Fruit fly (Drosophila melanogaster): ENCODE data around the gene rec.

rec gene

dm6 chr3R:15792427-15792826 is 40.0 kb downstream of the rec start, which contains the start of gene Acyp2:
TSS of gene Acyp2 (plus strand) at chr3R:15792688.
- TF ChIP-seq Hr96 (GFP tag; optimal IDR thresholded peaks at IDR 0.05) (no peak), pad (GFP tag; optimal IDR thresholded peaks at IDR 0.05) (peak; percentile 6), CG1620 (GFP tag; optimal IDR thresholded peaks at IDR 0.05) (peak; percentile 33), ovo (GFP tag; optimal IDR thresholded peaks at IDR 0.05) (peak; percentile 60), CG7101 (tag; optimal IDR thresholded peaks at IDR 0.05) (no peak), toe (GFP tag; optimal IDR thresholded peaks at IDR 0.05) (peak; percentile 67), cic (GFP tag; optimal IDR thresholded peaks at IDR 0.05) (no peak), Mnt (GFP tag; optimal IDR thresholded peaks at IDR 0.05) (peak; percentile 37), Clk (GFP tag; optimal IDR thresholded peaks at IDR 0.05) (no peak), bab1 (GFP tag; optimal IDR thresholded peaks at IDR 0.05) (peak; percentile 17), tj (GFP tag; optimal IDR thresholded peaks at IDR 0.05) (no peak), cnc (optimal IDR thresholded peaks at IDR 0.05) (no peak)

- TF ChIP-seq kay (GFP tag; ENCODE audit: borderline replicate concordance) (no peak), Mnt (GFP tag; optimal IDR thresholded peaks at IDR 0.05) (no peak), bab1 (GFP tag; optimal IDR thresholded peaks at IDR 0.05) (no peak), CG7045 (GFP tag; optimal IDR thresholded peaks at IDR 0.05) (no peak), pad (GFP tag; optimal IDR thresholded peaks at IDR 0.05) (no peak), cnc (optimal IDR thresholded peaks at IDR 0.05) (no peak), cic (GFP tag; optimal IDR thresholded peaks at IDR 0.05) (no peak), CG33017 (tag; optimal IDR thresholded peaks at IDR 0.05) (no peak), ovo (GFP tag; optimal IDR thresholded peaks at IDR 0.05) (no peak), CG1620 (GFP tag; optimal IDR thresholded peaks at IDR 0.05) (no peak), Crg-1 (GFP tag; optimal IDR thresholded peaks at IDR 0.05) (no peak), CG14711 (tag; optimal IDR thresholded peaks at IDR 0.05) (no peak)
Observed at dm6 chr3R:15788221-15788620, 44.2 kb downstream of the rec start, which contains the start of gene Uros2. TSS of gene Uros2 (plus strand) at chr3R:15788521.

DNA sequence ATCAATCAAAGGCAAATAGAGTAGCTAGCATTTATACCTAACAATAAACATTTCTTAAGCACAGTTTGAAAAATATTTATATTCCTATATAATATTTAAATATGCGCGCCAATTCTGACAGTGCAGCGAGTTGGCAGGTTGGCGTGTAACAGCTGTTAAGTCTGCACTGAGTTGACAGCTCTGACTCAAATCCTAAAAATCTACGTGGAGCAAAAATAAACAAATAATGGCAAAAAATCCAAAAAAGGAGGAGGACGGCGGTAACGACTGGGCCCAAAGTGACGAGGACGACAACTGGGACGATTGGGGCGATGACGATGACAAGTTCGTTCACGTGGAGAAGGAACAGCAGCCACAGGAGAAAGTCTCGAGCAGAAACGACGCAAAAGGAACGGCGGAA is 45.9 kb downstream of the rec start, which contains the start of gene CG9590:
TSS of gene CG9590 (plus strand) at position 166 of the 400 bp plus-strand sequence.
- TF ChIP-seq Hr96 (GFP tag; optimal IDR thresholded peaks at IDR 0.05), result no peak
- peak; percentile 0 for TF ChIP-seq bab1 (GFP tag; optimal IDR thresholded peaks at IDR 0.05)
- no peak for TF ChIP-seq kay (GFP tag; ENCODE audit: borderline replicate concordance)
- no peak for TF ChIP-seq ovo (GFP tag; optimal IDR thresholded peaks at IDR 0.05)

DNA sequence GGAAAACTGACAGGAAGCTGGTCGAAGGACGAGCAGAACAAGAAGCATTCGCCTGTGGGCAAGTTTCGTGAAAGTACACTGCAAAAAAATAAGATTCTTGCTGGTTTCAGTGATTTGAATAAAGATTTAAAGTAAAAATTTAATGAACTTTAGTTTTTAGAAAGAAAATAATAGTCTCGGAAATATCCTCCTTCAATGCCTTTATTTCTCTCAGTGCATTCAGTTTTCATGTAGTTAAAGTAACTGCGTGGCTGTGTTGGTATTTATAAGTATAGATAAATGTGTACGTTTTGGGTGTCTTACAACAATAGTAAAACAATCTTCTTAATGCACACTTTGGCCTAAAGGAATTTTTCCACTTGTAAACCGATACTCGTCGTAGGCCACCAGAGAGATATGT is 48.1 kb downstream of the rec start:
- TF ChIP-seq Hr96 (GFP tag; optimal IDR thresholded peaks at IDR 0.05) (no peak), CG11617 (GFP tag; optimal IDR thresholded peaks at IDR 0.05) (no peak), cic (GFP tag; optimal IDR thresholded peaks at IDR 0.05) (no peak), pad (GFP tag; optimal IDR thresholded peaks at IDR 0.05) (no peak), CG14711 (tag; optimal IDR thresholded peaks at IDR 0.05) (no peak), CG7101 (tag; optimal IDR thresholded peaks at IDR 0.05) (no peak), ovo (GFP tag; optimal IDR thresholded peaks at IDR 0.05) (no peak), CG1620 (GFP tag; optimal IDR thresholded peaks at IDR 0.05) (no peak), CG5204 (GFP tag; optimal IDR thresholded peaks at IDR 0.05) (no peak), toe (GFP tag; optimal IDR thresholded peaks at IDR 0.05) (no peak), CG12768 (GFP tag; optimal IDR thresholded peaks at IDR 0.05) (no peak), CG33017 (tag; optimal IDR thresholded peaks at IDR 0.05) (no peak), Crg-1 (GFP tag; optimal IDR thresholded peaks at IDR 0.05) (no peak), bab1 (GFP tag; optimal IDR thresholded peaks at IDR 0.05) (no peak), cnc (optimal IDR thresholded peaks at IDR 0.05) (no peak)

DNA sequence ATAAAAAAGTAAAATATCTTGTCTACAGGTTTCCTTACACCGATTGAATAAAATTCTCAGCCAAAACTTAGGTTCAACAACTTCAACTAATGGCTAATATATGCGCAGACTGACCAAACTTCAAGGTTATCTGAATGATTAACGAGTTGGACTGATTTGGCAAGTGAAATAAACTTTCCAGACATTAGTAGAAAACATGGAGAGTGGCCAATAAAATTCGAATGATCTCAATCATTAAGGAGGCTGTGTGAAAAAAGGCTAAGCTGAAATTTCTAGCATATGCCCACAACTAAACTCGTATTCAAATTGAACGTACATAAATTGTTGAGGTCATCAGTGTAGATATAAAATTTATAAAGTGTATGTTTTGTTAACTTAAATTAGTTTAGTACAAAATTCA is 52.9 kb downstream of the rec start, which contains the start of gene CG5614:
TSS of gene CG5614 (plus strand) at position 301 of the 400 bp plus-strand sequence.
- TF ChIP-seq cnc (optimal IDR thresholded peaks at IDR 0.05) (no peak), CG1620 (GFP tag; optimal IDR thresholded peaks at IDR 0.05) (no peak)

DNA sequence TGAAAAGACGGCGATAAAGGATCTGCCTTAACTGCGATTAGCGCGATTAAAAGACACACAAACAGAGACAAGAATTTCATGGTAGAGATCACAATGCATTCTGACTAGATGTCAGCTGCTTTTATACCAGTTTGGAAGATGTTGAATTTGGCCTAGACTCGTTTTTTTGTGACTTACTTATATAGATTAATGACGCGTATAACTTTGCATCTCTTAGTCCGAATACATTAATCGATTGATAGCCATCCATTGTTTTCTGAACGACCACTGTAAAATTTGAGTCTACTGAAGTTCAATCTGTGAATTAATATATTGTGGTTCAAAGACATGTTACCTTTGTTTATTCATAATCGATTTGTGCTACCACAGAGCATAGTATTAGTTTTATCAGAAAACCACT is 57.2 kb downstream of the rec start, which contains the start of gene CG45207:
TSS of gene CG45207 (minus strand) at position 101 of the 400 bp plus-strand sequence.
- TF ChIP-seq CG33017 (tag; optimal IDR thresholded peaks at IDR 0.05) (no peak), cic (GFP tag; optimal IDR thresholded peaks at IDR 0.05) (no peak), Mnt (GFP tag; optimal IDR thresholded peaks at IDR 0.05) (no peak), ovo (GFP tag; optimal IDR thresholded peaks at IDR 0.05) (no peak), CG7101 (tag; optimal IDR thresholded peaks at IDR 0.05) (no peak), toe (GFP tag; optimal IDR thresholded peaks at IDR 0.05) (no peak), CG1620 (GFP tag; optimal IDR thresholded peaks at IDR 0.05) (no peak), bab1 (GFP tag; optimal IDR thresholded peaks at IDR 0.05) (no peak), CG14711 (tag; optimal IDR thresholded peaks at IDR 0.05) (no peak), CG11617 (GFP tag; optimal IDR thresholded peaks at IDR 0.05) (no peak), CG7045 (GFP tag; optimal IDR thresholded peaks at IDR 0.05) (no peak)

DNA sequence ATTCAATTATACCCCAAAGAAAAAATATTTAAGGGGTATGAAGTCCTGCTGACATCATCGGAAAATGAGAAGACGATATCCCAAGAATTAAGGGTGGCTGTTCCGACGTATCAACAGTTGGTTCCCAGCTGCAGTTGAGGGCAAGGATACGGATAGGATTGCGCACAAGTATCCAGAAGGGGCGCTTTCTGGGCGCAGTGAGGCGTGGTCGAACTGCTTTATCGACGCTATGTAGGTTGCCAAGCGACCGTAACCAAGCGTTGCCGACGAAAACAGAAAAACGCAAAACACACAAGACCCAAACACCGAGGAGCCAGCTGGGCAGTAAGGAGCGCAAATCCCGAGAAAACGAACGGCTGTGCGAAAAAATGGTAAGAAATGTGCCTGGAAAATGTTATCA is 58.3 kb downstream of the rec start, which contains the start of gene Ttc26:
TSS of gene Ttc26 (plus strand) at position 289 of the 400 bp plus-strand sequence.
- TF ChIP-seq kay (GFP tag; ENCODE audit: borderline replicate concordance), result no peak
- TF ChIP-seq cic (GFP tag; optimal IDR thresholded peaks at IDR 0.05), result no peak
- no peak for TF ChIP-seq CG7101 (tag; optimal IDR thresholded peaks at IDR 0.05)
- TF ChIP-seq Hr96 (GFP tag; optimal IDR thresholded peaks at IDR 0.05), result no peak
- TF ChIP-seq CG1620 (GFP tag; optimal IDR thresholded peaks at IDR 0.05), result no peak
- TF ChIP-seq tj (GFP tag; optimal IDR thresholded peaks at IDR 0.05), result no peak
- TF ChIP-seq cnc (optimal IDR thresholded peaks at IDR 0.05), result no peak
- TF ChIP-seq ovo (GFP tag; optimal IDR thresholded peaks at IDR 0.05), result no peak
- no peak for TF ChIP-seq bab1 (GFP tag; optimal IDR thresholded peaks at IDR 0.05)
- no peak for TF ChIP-seq CG5204 (GFP tag; optimal IDR thresholded peaks at IDR 0.05)
- TF ChIP-seq CG33017 (tag; optimal IDR thresholded peaks at IDR 0.05), result no peak
- TF ChIP-seq pad (GFP tag; optimal IDR thresholded peaks at IDR 0.05), result no peak
- TF ChIP-seq CG14711 (tag; optimal IDR thresholded peaks at IDR 0.05), result no peak
- TF ChIP-seq toe (GFP tag; optimal IDR thresholded peaks at IDR 0.05), result no peak
- no peak for TF ChIP-seq CG7045 (GFP tag; optimal IDR thresholded peaks at IDR 0.05)
- TF ChIP-seq Crg-1 (GFP tag; optimal IDR thresholded peaks at IDR 0.05), result no peak

All from whole organism, adult.